Fruit fly (Drosophila melanogaster): ENCODE data around the gene NdufA3.

dm6 chrX:9119671-9120364 is 40.0 kb downstream of the NdufA3 start:
- TF ChIP-seq psq (optimal IDR thresholded peaks at IDR 0.05) (no peak), h (optimal IDR thresholded peaks at IDR 0.05) (no peak), ttk (optimal IDR thresholded peaks at IDR 0.05) (no peak), insv (optimal IDR thresholded peaks at IDR 0.05) (no peak), Myc (optimal IDR thresholded peaks at IDR 0.05) (no peak)
